Fruit fly (Drosophila melanogaster): Measurements from ENCODE around the gene ATP6AP2.
A peak's percentile ranks its signal among the peaks of the same experiment; 100 is the strongest.

The ATP6AP2 gene

dm6 chr3R:9229075-9229835, 31.2 kb upstream of the ATP6AP2 start (continued):
- peak; percentile 27 to 65 for TF ChIP-seq Hr51 (GFP tag; optimal IDR thresholded peaks at IDR 0.05)
- peak in 1 of 3 experiments; percentile 90 for TF ChIP-seq lola (GFP tag; optimal IDR thresholded peaks at IDR 0.05)
- TF ChIP-seq Adf1 (GFP tag; IDR thresholded peaks at IDR 0.05): no peak
- TF ChIP-seq sqz (GFP tag; optimal IDR thresholded peaks at IDR 0.05): peak; percentile 54
- no peak for TF ChIP-seq Tbp (GFP tag; optimal IDR thresholded peaks at IDR 0.05)
- TF ChIP-seq CG9817 (tag; optimal IDR thresholded peaks at IDR 0.05): no peak
- peak; percentile 79 for TF ChIP-seq btn (GFP tag; optimal IDR thresholded peaks at IDR 0.05)
- peak; percentile 6 for TF ChIP-seq Hey (tag; optimal IDR thresholded peaks at IDR 0.05)
- peak; percentile 85 for TF ChIP-seq CG13775 (GFP tag; optimal IDR thresholded peaks at IDR 0.05)
- TF ChIP-seq pros (GFP tag; optimal IDR thresholded peaks at IDR 0.05): peak; percentile 93
- no peak for TF ChIP-seq gt (GFP tag; IDR thresholded peaks at IDR 0.05)
- TF ChIP-seq chm (GFP tag; IDR thresholded peaks at IDR 0.05): peak; percentile 83
- TF ChIP-seq da (GFP tag; optimal IDR thresholded peaks at IDR 0.05): peak; percentile 12
- TF ChIP-seq CG31388 (GFP tag; optimal IDR thresholded peaks at IDR 0.05): no peak
- TF ChIP-seq ase (GFP tag; IDR thresholded peaks at IDR 0.05): 0 out of 3 replicates have a peak, but pooled peaks have one; percentile 61
- TF ChIP-seq hbn (GFP tag; IDR thresholded peaks at IDR 0.05; ENCODE audit: partially characterized antibody): no peak
- TF ChIP-seq MBD-R2 (GFP tag; IDR thresholded peaks at IDR 0.05): no peak
- peak; percentile 70 for TF ChIP-seq crc (GFP tag; optimal IDR thresholded peaks at IDR 0.05)
- peak; percentile 60; the same call in 1 of the 2 replicates for TF ChIP-seq Awh (GFP tag; IDR thresholded peaks at IDR 0.05)
- peak; percentile 86 for TF ChIP-seq zfh1 (GFP tag; IDR thresholded peaks at IDR 0.05)
- TF ChIP-seq dysf (GFP tag; IDR thresholded peaks at IDR 0.05): peak; percentile 65
- peak; percentile 48 for TF ChIP-seq Sry-δ (GFP tag; optimal IDR thresholded peaks at IDR 0.05)
- peak; percentile 61 for TF ChIP-seq CG8290 (GFP tag; optimal IDR thresholded peaks at IDR 0.05)
- TF ChIP-seq CG8290 (tag; optimal IDR thresholded peaks at IDR 0.05): peak in 1 of 2 experiments; percentile 22
- TF ChIP-seq CG43689 (GFP tag; IDR thresholded peaks at IDR 0.05): 0 out of 2 replicates have a peak, but pooled peaks have one; percentile 19
- TF ChIP-seq CG8944 (GFP tag; optimal IDR thresholded peaks at IDR 0.05): peak; percentile 76
- peak; percentile 52 for TF ChIP-seq Nf-YB (GFP tag; optimal IDR thresholded peaks at IDR 0.05)
- TF ChIP-seq Dek (tag; optimal IDR thresholded peaks at IDR 0.05): no peak
- TF ChIP-seq CG9215 (GFP tag; IDR thresholded peaks at IDR 0.05): 0 out of 2 replicates have a peak, but pooled peaks have one; percentile 16
- TF ChIP-seq ato (GFP tag; IDR thresholded peaks at IDR 0.05; ENCODE audit: partially characterized antibody): no peak
- peak; percentile 77 for TF ChIP-seq PHDP (tag; optimal IDR thresholded peaks at IDR 0.05)
- no peak for TF ChIP-seq tna (GFP tag; IDR thresholded peaks at IDR 0.05; ENCODE audit: partially characterized antibody)
- peak; percentile 51 for TF ChIP-seq CG14667 (GFP tag; IDR thresholded peaks at IDR 0.05)
- peak; percentile 42; the same call in 1 of the 2 replicates for TF ChIP-seq CG1024 (GFP tag; IDR thresholded peaks at IDR 0.05)
- TF ChIP-seq Bdp1 (GFP tag; optimal IDR thresholded peaks at IDR 0.05): peak; percentile 57
- TF ChIP-seq CG17328 (GFP tag; IDR thresholded peaks at IDR 0.05): peak; percentile 91
- peak; percentile 72 to 81 for TF ChIP-seq dpn (GFP tag; optimal IDR thresholded peaks at IDR 0.05)
- TF ChIP-seq Fer1 (GFP tag; optimal IDR thresholded peaks at IDR 0.05): peak; percentile 42
- no peak for TF ChIP-seq CG11560 (tag; IDR thresholded peaks at IDR 0.05)
- TF ChIP-seq Dref (GFP tag; IDR thresholded peaks at IDR 0.05): no peak
- no peak for TF ChIP-seq wdn (GFP tag; IDR thresholded peaks at IDR 0.05)
- no peak for TF ChIP-seq CG9797 (GFP tag; optimal IDR thresholded peaks at IDR 0.05)
- peak; percentile 97 for TF ChIP-seq corto (GFP tag; optimal IDR thresholded peaks at IDR 0.05)
- no peak for TF ChIP-seq CG12299 (tag; optimal IDR thresholded peaks at IDR 0.05)
- TF ChIP-seq sd (tag; optimal IDR thresholded peaks at IDR 0.05): no peak
- TF ChIP-seq CG3838 (GFP tag; optimal IDR thresholded peaks at IDR 0.05): no peak
- no peak for TF ChIP-seq hth (optimal IDR thresholded peaks at IDR 0.05)
- TF ChIP-seq twi (tag; optimal IDR thresholded peaks at IDR 0.05): peak; percentile 35
- no peak for TF ChIP-seq mirr (GFP tag; optimal IDR thresholded peaks at IDR 0.05)
